Fruit fly (Drosophila melanogaster): ENCODE results near the gene CrebA.

- no peak for TF ChIP-seq cnc (optimal IDR thresholded peaks at IDR 0.05)
- TF ChIP-seq CG12768 (GFP tag; optimal IDR thresholded peaks at IDR 0.05), result no peak
- no peak for TF ChIP-seq CG7045 (GFP tag; optimal IDR thresholded peaks at IDR 0.05)
- TF ChIP-seq kay (GFP tag; ENCODE audit: borderline replicate concordance), result no peak
- no peak for TF ChIP-seq toe (GFP tag; optimal IDR thresholded peaks at IDR 0.05)
- no peak for TF ChIP-seq bab1 (GFP tag; optimal IDR thresholded peaks at IDR 0.05)
Observed at dm6 chr3L:15563851-15564106, 28.6 kb downstream of the CrebA start.
